Worm (Caenorhabditis elegans) whole organism, late embryonic: Measurements from ENCODE around the gene acr-8.

ENCODE experiments used
- C38D4.7 ChIP-seq: fragments of 200-800 bp; sonication (Bioruptor generic); optimal IDR thresholded peaks from 2 replicates; lab custom pipeline; 2018; ENCODE audit warnings: mild to moderate bottlenecking, missing genetic modification characterization, moderate library complexity, missing compliant biosample characterization
- ahr-1 ChIP-seq: sonication (generic microtip); optimal IDR thresholded peaks from 2 replicates; lab custom pipeline; 2016; ENCODE audit warnings: missing genetic modification characterization, missing compliant biosample characterization
- ceh-14 ChIP-seq: sonication (generic microtip); optimal IDR thresholded peaks from 2 replicates; lab custom pipeline; 2016; ENCODE audit warnings: missing genotype, missing genetic modification characterization, missing compliant biosample characterization
- ceh-19 ChIP-seq: fragments of 200-800 bp; sonication (Bioruptor generic); optimal IDR thresholded peaks from 2 replicates; lab custom pipeline; 2018; ENCODE audit warnings: mild to moderate bottlenecking, missing genetic modification characterization, missing compliant biosample characterization
- ceh-2 ChIP-seq: sonication (generic microtip); optimal IDR thresholded peaks from 2 replicates; lab custom pipeline; 2016; ENCODE audit warnings: missing genotype, missing genetic modification characterization, missing compliant biosample characterization
- ceh-30 ChIP-seq: fragments of 150-350 bp; optimal IDR thresholded peaks from 2 replicates; lab custom pipeline; 2014; ENCODE audit warnings: missing biosample characterization, missing genetic modification characterization
- ceh-45 ChIP-seq: fragments of 200-800 bp; sonication (Bioruptor generic); IDR thresholded peaks from 2 replicates; pipeline ENCODE4 v1.3.6; 2022; ENCODE audit warnings: missing genetic modification reagents, missing genetic modification characterization, missing compliant biosample characterization
- ceh-48 ChIP-seq: sonication (generic microtip); optimal IDR thresholded peaks from 2 replicates; lab custom pipeline; 2016; ENCODE audit warnings: missing genetic modification characterization, inconsistent platforms, missing compliant biosample characterization
- ceh-9 ChIP-seq: sonication (generic microtip); optimal IDR thresholded peaks from 2 replicates; lab custom pipeline; 2016; ENCODE audit warnings: mild to moderate bottlenecking, missing genetic modification characterization, inconsistent platforms, missing compliant biosample characterization
- dve-1 ChIP-seq: sonication (generic microtip); optimal IDR thresholded peaks from 2 replicates; lab custom pipeline; 2017; ENCODE audit warnings: antibody characterized with exemption, mild to moderate bottlenecking, missing genetic modification characterization, missing compliant biosample characterization
- elt-2 ChIP-seq: sonication (generic microtip); optimal IDR thresholded peaks from 2 replicates; lab custom pipeline; 2016; ENCODE audit warnings: missing genetic modification reagents, missing genetic modification characterization, missing compliant biosample characterization
- elt-4 ChIP-seq: sonication (generic microtip); optimal IDR thresholded peaks from 2 replicates; lab custom pipeline; 2016; ENCODE audit warnings: missing genetic modification characterization, missing compliant biosample characterization
- fax-1 ChIP-seq: sonication (generic microtip); optimal IDR thresholded peaks from 2 replicates; lab custom pipeline; 2016; ENCODE audit warnings: missing genotype, missing genetic modification characterization, missing compliant biosample characterization
- fkh-10 ChIP-seq: fragments of 150-350 bp; optimal IDR thresholded peaks from 2 replicates; lab custom pipeline; 2014; ENCODE audit warnings: missing biosample characterization, missing genetic modification reagents, missing genetic modification characterization
- fkh-6 ChIP-seq: sonication (generic microtip); optimal IDR thresholded peaks from 2 replicates; lab custom pipeline; 2016; ENCODE audit warnings: missing genetic modification characterization, missing compliant biosample characterization
- hlh-13 ChIP-seq: fragments of 200-800 bp; sonication (Bioruptor generic); optimal IDR thresholded peaks from 2 replicates; lab custom pipeline; 2018; ENCODE audit warnings: mild to moderate bottlenecking, missing genetic modification characterization, missing compliant biosample characterization
- hlh-15 ChIP-seq: sonication (generic microtip); optimal IDR thresholded peaks from 2 replicates; lab custom pipeline; 2016; ENCODE audit warnings: missing genetic modification characterization, missing compliant biosample characterization
- hlh-6 ChIP-seq: sonication (generic microtip); optimal IDR thresholded peaks from 2 replicates; lab custom pipeline; 2016; ENCODE audit warnings: missing genotype, missing genetic modification characterization, missing compliant biosample characterization
- lin-11 ChIP-seq: fragments of 200-800 bp; sonication (Bioruptor generic); optimal IDR thresholded peaks from 2 replicates; lab custom pipeline; 2018; ENCODE audit warnings: mild to moderate bottlenecking, missing genetic modification characterization, missing compliant biosample characterization
- madf-2 ChIP-seq: sonication (generic microtip); optimal IDR thresholded peaks from 2 replicates; lab custom pipeline; 2017; ENCODE audit warnings: missing genetic modification characterization, missing compliant biosample characterization
- mec-3 ChIP-seq: sonication (generic microtip); optimal IDR thresholded peaks from 2 replicates; lab custom pipeline; 2016; ENCODE audit warnings: borderline replicate concordance, missing genetic modification characterization, missing compliant biosample characterization
- nhr-232 ChIP-seq: sonication (generic microtip); optimal IDR thresholded peaks from 2 replicates; lab custom pipeline; 2016; ENCODE audit warnings: missing genetic modification characterization, missing compliant biosample characterization
- pat-9 ChIP-seq: fragments of 200-800 bp; sonication (Bioruptor generic); optimal IDR thresholded peaks from 2 replicates; lab custom pipeline; 2018; ENCODE audit warnings: mild to moderate bottlenecking, missing genetic modification characterization, moderate library complexity, missing compliant biosample characterization
- pha-2 ChIP-seq: sonication (generic microtip); optimal IDR thresholded peaks from 2 replicates; lab custom pipeline; 2017; ENCODE audit warnings: mild to moderate bottlenecking, missing genetic modification characterization, missing compliant biosample characterization
- pha-4 ChIP-seq: fragments of 150-350 bp; optimal IDR thresholded peaks from 2 replicates; lab custom pipeline; 2018; ENCODE audit warnings: missing biosample characterization, missing genetic modification reagents, missing genetic modification characterization
- pqm-1 ChIP-seq: sonication (generic microtip); optimal IDR thresholded peaks from 2 replicates; lab custom pipeline; 2016; ENCODE audit warnings: missing genetic modification characterization, missing compliant biosample characterization
- pros-1 ChIP-seq: fragments of 150-350 bp; optimal IDR thresholded peaks from 2 replicates; lab custom pipeline; 2014; ENCODE audit warnings: missing biosample characterization, missing genetic modification reagents, missing genetic modification characterization
- ref-2 ChIP-seq: sonication (generic microtip); optimal IDR thresholded peaks from 2 replicates; lab custom pipeline; 2016; ENCODE audit warnings: missing genetic modification characterization, missing compliant biosample characterization
- tbx-2 ChIP-seq: sonication (generic microtip); optimal IDR thresholded peaks from 2 replicates; lab custom pipeline; 2016; ENCODE audit warnings: missing genetic modification characterization, missing compliant biosample characterization
- ttx-3 ChIP-seq: sonication (generic microtip); optimal IDR thresholded peaks from 2 replicates; lab custom pipeline; 2016; ENCODE audit warnings: missing genetic modification reagents, missing genetic modification characterization, missing compliant biosample characterization
- unc-3 ChIP-seq, 2 experiments: fragments of 200-800 bp in 1 of 2; sonication (Bioruptor generic) in 1 of 2; sonication (generic microtip) in 1 of 2; conservative IDR thresholded peaks in 1 of 2; optimal IDR thresholded peaks in 1 of 2; 2 replicates each; pipeline versions ENCODE4 v1.3.6 to Lab custom; 2016 to 2022; ENCODE audit warnings: missing compliant biosample characterization in 2 of 2, missing genetic modification characterization in 2 of 2, missing genetic modification reagents in 1 of 2
- unc-42 ChIP-seq: sonication (generic microtip); optimal IDR thresholded peaks from 2 replicates; lab custom pipeline; 2016; ENCODE audit warnings: missing genotype, missing genetic modification characterization, missing compliant biosample characterization
- zip-5 ChIP-seq: sonication (generic microtip); optimal IDR thresholded peaks from 2 replicates; lab custom pipeline; 2016; ENCODE audit warnings: missing genetic modification characterization, missing compliant biosample characterization

The acr-8 gene

DNA sequence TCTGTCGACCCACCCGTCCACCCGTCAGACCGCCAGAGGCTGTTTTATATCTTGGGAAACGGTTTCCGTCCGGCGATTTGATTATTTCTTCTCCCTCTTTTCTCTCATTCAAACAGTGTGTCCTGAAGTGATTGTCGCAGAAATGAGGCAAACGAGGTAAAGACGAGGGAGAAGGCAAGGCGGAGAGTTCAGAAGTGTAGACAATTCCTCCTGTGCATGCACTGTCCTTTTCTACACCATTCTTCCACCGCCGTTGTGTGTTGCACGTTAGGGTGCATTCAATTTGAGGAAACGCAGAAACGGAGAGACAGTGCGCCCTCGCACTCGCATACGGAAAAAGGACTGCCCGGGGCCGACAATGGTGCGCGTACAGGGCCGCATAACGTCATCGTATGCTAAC lies 16.9 kb upstream of the acr-8 start (continued):
- TF ChIP-seq C38D4.7 (GFP tag; lab: Kevin White, UChicago) (no peak), ahr-1 (tag; lab: Kevin White, UChicago) (no peak), dve-1 (tag; lab: Kevin White, UChicago) (no peak), tbx-2 (tag; lab: Kevin White, UChicago) (peak; percentile 61), ref-2 (tag; lab: Kevin White, UChicago) (peak; percentile 11), ceh-30 (tag; lab: Kevin White, UChicago) (no peak), pha-4 (tag; lab: Kevin White, UChicago) (no peak), ceh-2 (tag; lab: Kevin White, UChicago) (no peak)
- TF ChIP-seq, all 69 proteins: peak for 13

DNA sequence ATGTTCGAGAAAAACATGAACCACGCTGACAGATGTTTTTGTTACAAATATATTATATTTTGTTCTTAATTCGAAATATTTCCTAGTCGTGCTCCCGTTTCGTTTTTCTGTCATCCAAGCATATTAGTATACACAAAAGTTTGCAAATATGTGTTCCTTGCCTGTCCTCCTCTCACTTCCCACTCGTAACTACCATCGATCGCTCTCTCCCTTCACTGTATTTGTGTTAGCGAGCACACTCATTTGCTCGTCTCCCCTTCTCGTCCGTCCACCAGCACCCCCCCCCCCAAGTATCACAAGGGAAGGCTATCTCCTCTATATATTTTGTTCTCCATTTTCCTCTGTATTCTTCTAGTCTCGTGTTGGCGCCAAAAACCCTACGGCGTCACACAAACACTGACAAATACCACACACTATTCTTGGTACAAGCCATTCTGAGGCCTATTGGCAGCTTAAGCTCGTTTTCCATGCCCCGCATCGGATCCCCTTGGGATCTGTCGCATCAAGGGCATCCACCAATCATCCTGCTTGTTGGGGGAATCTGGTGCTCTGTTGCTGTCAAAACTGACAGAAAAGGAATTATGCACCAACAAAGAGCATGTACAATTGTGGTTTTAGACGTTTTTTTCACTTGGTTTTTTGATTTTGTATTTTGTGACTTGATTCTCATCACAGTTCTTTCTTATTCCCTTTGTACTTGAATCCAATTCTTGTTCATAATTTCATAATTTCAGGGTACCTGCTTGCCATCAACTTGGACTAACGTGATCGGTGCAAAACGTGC lies 15.8 kb upstream of the acr-8 start, which contains the start of gene pkn-1:
Gene pkn-1 (plus strand): TSS at position 734 of the 784 bp plus-strand sequence.
- no peak for TF ChIP-seq elt-4
- TF ChIP-seq unc-3 (GFP tag; conservative IDR thresholded peaks at IDR 0.05; lab: Robert Waterston, UW): no peak
- TF ChIP-seq unc-3 (tag; optimal IDR thresholded peaks at IDR 0.05; lab: Kevin White, UChicago): peak; percentile 4
- TF ChIP-seq pqm-1: no peak
- TF ChIP-seq hlh-15 (tag; lab: Kevin White, UChicago): no peak

DNA sequence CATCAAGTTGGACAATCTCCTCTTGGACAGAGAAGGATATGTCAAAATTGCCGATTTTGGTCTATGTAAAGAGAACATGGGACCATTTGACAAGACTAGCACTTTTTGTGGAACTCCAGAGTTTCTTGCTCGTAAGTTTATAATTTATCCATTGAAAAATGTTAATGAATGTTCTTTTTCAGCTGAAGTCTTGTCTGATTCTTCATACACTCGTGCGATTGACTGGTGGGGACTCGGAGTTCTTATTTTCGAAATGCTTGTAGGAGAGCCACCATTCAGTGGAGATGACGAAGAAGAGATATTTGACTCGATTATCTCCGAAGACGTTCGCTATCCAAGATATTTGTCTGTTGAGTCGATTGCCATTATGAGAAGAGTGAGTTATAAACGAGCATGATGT lies 11.4 kb upstream of the acr-8 start:
- no peak for TF ChIP-seq fkh-6 (tag; lab: Kevin White, UChicago)
- TF ChIP-seq ceh-19: no peak
- no peak for TF ChIP-seq mec-3 (tag; lab: Kevin White, UChicago)

DNA sequence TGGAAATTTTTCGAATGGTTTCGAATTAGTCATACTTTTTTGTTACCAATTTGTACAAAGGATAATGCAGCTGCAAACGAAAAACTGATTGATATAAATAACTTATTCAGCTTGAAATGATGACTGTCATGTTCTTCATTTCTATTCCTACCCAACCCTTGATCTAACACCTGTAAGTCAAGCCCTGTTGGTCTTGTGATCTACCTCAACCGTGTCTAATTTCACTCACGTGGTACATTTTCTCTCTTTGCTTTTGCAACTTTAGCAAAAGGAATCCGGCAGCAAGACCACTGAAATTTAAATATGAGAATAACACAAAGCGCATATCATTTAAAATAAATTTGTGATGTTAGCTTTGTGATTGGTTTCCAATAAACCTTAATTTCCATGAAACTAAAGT lies 8.5 kb upstream of the acr-8 start:
- no peak for TF ChIP-seq pros-1 (tag; lab: Kevin White, UChicago)
- no peak for TF ChIP-seq hlh-13 (GFP tag; lab: Kevin White, UChicago)
- no peak for TF ChIP-seq madf-2 (tag; lab: Kevin White, UChicago)
- no peak for TF ChIP-seq ttx-3 (tag; lab: Kevin White, UChicago)
- TF ChIP-seq pat-9 (tag; lab: Kevin White, UChicago): no peak
- no peak for TF ChIP-seq zip-5
- TF ChIP-seq fax-1: no peak
- no peak for TF ChIP-seq pha-2 (tag; lab: Kevin White, UChicago)
- no peak for TF ChIP-seq ceh-9 (tag; lab: Kevin White, UChicago)
- TF ChIP-seq pha-4 (tag; lab: Kevin White, UChicago): no peak
- TF ChIP-seq hlh-6: no peak
- TF ChIP-seq nhr-232 (tag; lab: Kevin White, UChicago): no peak
- TF ChIP-seq elt-2 (tag; lab: Kevin White, UChicago): no peak
- no peak for TF ChIP-seq ceh-14
- no peak for TF ChIP-seq ceh-48
- TF ChIP-seq ceh-45 (GFP tag; lab: Robert Waterston, UW): no peak
- TF ChIP-seq fkh-10 (GFP tag; lab: Kevin White, UChicago): no peak
- TF ChIP-seq tbx-2 (tag; lab: Kevin White, UChicago): no peak

DNA sequence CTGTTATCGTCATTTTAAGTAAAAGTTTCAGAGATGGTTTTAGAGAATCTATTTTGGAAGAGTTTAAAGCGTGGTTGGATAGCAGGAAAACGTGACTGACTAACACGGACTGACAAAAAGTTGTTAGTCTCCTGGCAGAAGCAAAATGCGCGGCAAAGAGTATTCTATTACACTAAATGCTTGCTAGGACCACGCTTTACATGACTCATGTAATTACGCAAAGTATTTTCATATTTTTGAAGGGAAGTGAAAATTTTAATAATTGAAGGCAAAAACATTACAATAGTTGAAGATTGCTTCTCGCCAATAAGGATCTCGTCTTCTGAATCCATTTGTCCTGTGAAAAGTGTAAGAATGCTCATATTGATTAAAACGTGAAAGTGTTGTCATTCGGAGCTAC lies 6.3 kb upstream of the acr-8 start, which contains the start of gene gur-3:
Gene gur-3 (minus strand): TSS at position 101 of the 400 bp plus-strand sequence.
- TF ChIP-seq hlh-13 (GFP tag; lab: Kevin White, UChicago) (no peak), lin-11 (no peak), unc-42 (tag; lab: Kevin White, UChicago) (no peak)
- TF ChIP-seq, all 69 proteins: peak for 0
